Worm (Caenorhabditis elegans) whole organism, L2 larva: ENCODE results near the gene F40A3.2.

ENCODE experiments used
- ama-1 ChIP-seq: fragments of 150-350 bp; optimal IDR thresholded peaks from 2 replicates; lab custom pipeline; 2018; ENCODE audit warnings: inconsistent platforms
- blmp-1 ChIP-seq: sonication (generic microtip); optimal IDR thresholded peaks from 2 replicates; lab custom pipeline; 2017; ENCODE audit warnings: missing genetic modification characterization, mild to moderate bottlenecking, missing compliant biosample characterization, antibody characterized with exemption, moderate library complexity; ENCODE audit not compliant: insufficient read depth
- dmd-4 ChIP-seq: sonication (generic microtip); optimal IDR thresholded peaks from 2 replicates; lab custom pipeline; 2017; ENCODE audit warnings: missing biosample characterization, missing genetic modification characterization
- egl-27 ChIP-seq: sonication (generic microtip); optimal IDR thresholded peaks from 3 replicates; lab custom pipeline; 2017; ENCODE audit warnings: missing biosample characterization, missing genetic modification reagents, missing genetic modification characterization
- lin-39 ChIP-seq: fragments of 150-350 bp; optimal IDR thresholded peaks from 2 replicates; lab custom pipeline; 2014; ENCODE audit warnings: missing biosample characterization, missing genetic modification reagents, missing genetic modification characterization
- nhr-12 ChIP-seq: fragments of 150-350 bp; optimal IDR thresholded peaks from 2 replicates; lab custom pipeline; 2014; ENCODE audit warnings: missing biosample characterization, missing genetic modification characterization
- nhr-21 ChIP-seq: fragments of 150-350 bp; optimal IDR thresholded peaks from 2 replicates; lab custom pipeline; 2014; ENCODE audit warnings: missing biosample characterization, missing genetic modification characterization
- peb-1 ChIP-seq: fragments of 150-350 bp; optimal IDR thresholded peaks from 2 replicates; lab custom pipeline; 2014; ENCODE audit warnings: missing biosample characterization, missing genetic modification characterization
- skn-1 ChIP-seq: sonication (generic microtip); optimal IDR thresholded peaks from 2 replicates; lab custom pipeline; 2017; ENCODE audit warnings: missing biosample characterization, missing genetic modification characterization
- unc-39 ChIP-seq: fragments of 150-350 bp; optimal IDR thresholded peaks from 2 replicates; lab custom pipeline; 2014; ENCODE audit warnings: missing biosample characterization, missing genetic modification characterization
- zag-1 ChIP-seq: fragments of 150-350 bp; optimal IDR thresholded peaks from 2 replicates; lab custom pipeline; 2014; ENCODE audit warnings: missing biosample characterization, missing genetic modification characterization
- ztf-11 ChIP-seq: sonication (generic microtip); optimal IDR thresholded peaks from 2 replicates; lab custom pipeline; 2017; ENCODE audit warnings: missing biosample characterization, missing genetic modification characterization

- TF ChIP-seq unc-39 (tag; lab: Kevin White, UChicago) (no peak), peb-1 (tag; lab: Kevin White, UChicago) (no peak), ama-1 (no peak), lin-39 (tag; lab: Kevin White, UChicago) (no peak), egl-27 (tag; lab: Kevin White, UChicago) (no peak), nhr-21 (tag; lab: Kevin White, UChicago) (no peak), nhr-12 (tag; lab: Kevin White, UChicago) (no peak), zag-1 (no peak), blmp-1 (tag; lab: Kevin White, UChicago) (no peak), dmd-4 (tag; lab: Kevin White, UChicago) (no peak), skn-1 (tag; lab: Kevin White, UChicago) (no peak), ztf-11 (tag; lab: Kevin White, UChicago) (no peak)
These were observed 30.5 kb upstream of the F40A3.2 start for ce11 chrV:7848251-7848650.
